Fruit fly (Drosophila melanogaster) whole organism, prepupa: ENCODE results near the gene ND-18.
A peak's percentile ranks its signal among the peaks of the same experiment; 100 is the strongest.

Experiments
- CG8319 ChIP-seq: fragments of 200-800 bp; sonication (Bioruptor generic); optimal IDR thresholded peaks from 3 replicates; lab custom pipeline; 2016; ENCODE audit warnings: missing biosample characterization, missing genetic modification characterization
- CG8632 ChIP-seq: fragments of 200-800 bp; sonication (Bioruptor generic); optimal IDR thresholded peaks from 3 replicates; lab custom pipeline; 2016; ENCODE audit warnings: missing biosample characterization, missing genetic modification characterization
- Lpt ChIP-seq: fragments of 200-800 bp; sonication (Bioruptor generic); optimal IDR thresholded peaks from 3 replicates; lab custom pipeline; 2016; ENCODE audit warnings: missing biosample characterization, missing genetic modification characterization
- dsx ChIP-seq: fragments of 200-800 bp; optimal IDR thresholded peaks from 3 replicates; lab custom pipeline; 2019; ENCODE audit warnings: missing biosample characterization, mild to moderate bottlenecking, missing genetic modification characterization, moderate library complexity; ENCODE audit not compliant: poor library complexity, severe bottlenecking
- esn ChIP-seq: fragments of 200-800 bp; sonication (Bioruptor generic); optimal IDR thresholded peaks from 2 replicates; lab custom pipeline; 2016; ENCODE audit warnings: missing biosample characterization, mild to moderate bottlenecking, missing genetic modification characterization, moderate library complexity
- lz ChIP-seq: fragments of 200-800 bp; sonication (Bioruptor generic); optimal IDR thresholded peaks from 3 replicates; lab custom pipeline; 2016; ENCODE audit warnings: missing biosample characterization, missing genetic modification characterization
- topi ChIP-seq: fragments of 200-800 bp; sonication (Bioruptor generic); optimal IDR thresholded peaks from 3 replicates; lab custom pipeline; 2016; ENCODE audit warnings: missing biosample characterization, missing genetic modification characterization
- vri ChIP-seq: fragments of 200-800 bp; sonication (Bioruptor generic); optimal IDR thresholded peaks from 3 replicates; lab custom pipeline; 2016; ENCODE audit warnings: missing biosample characterization, mild to moderate bottlenecking, missing genetic modification characterization

- TF ChIP-seq CG8319 (GFP tag; lab: Kevin White, UChicago) (peak; percentile 35), topi (GFP tag; lab: Kevin White, UChicago) (peak; percentile 69), dsx (GFP tag; lab: Kevin White, UChicago) (no peak), Lpt (peak; percentile 36), lz (GFP tag; lab: Kevin White, UChicago) (peak; percentile 65), vri (GFP tag; lab: Kevin White, UChicago) (no peak), esn (peak; percentile 61), CG8632 (GFP tag; lab: Kevin White, UChicago) (peak; percentile 56)
These were observed 3.7 kb downstream of the ND-18 start for dm6 chrX:19495611-19496583.
